Worm (Caenorhabditis elegans): ENCODE results near the gene emb-30.
A peak's percentile ranks its signal among the peaks of the same experiment; 100 is the strongest.

emb-30 gene

DNA sequence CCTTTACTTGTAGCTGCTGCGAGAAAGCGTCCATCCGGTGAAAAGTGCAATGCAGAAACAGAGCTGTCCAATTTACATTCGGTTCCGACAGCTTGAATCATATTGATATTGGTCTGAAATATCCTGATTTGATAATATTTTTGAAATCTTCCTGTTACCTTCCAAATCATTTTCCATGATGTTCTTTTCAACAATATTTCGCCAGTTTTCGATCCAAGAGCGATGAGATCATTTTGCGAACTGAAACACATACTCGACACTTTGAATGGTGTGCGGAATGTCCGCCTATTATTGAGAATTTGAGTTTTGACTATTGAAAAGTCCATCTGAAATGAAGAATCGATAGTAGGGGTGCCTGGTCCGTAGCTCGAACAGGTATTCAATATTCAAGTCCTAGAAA, at the start of gene emb-30:
emb-30 (minus strand) TSS at position 328 of the 400 bp plus-strand sequence.
- TF ChIP-seq ama-1 (optimal IDR thresholded peaks at IDR 0.05) (peak; percentile 4), nhr-43 (tag; optimal IDR thresholded peaks at IDR 0.05; ENCODE audit: poor library complexity, severe bottlenecking) (no peak), tbx-2 (tag; optimal IDR thresholded peaks at IDR 0.05) (no peak), elt-2 (tag; optimal IDR thresholded peaks at IDR 0.05) (peak; percentile 3)

DNA sequence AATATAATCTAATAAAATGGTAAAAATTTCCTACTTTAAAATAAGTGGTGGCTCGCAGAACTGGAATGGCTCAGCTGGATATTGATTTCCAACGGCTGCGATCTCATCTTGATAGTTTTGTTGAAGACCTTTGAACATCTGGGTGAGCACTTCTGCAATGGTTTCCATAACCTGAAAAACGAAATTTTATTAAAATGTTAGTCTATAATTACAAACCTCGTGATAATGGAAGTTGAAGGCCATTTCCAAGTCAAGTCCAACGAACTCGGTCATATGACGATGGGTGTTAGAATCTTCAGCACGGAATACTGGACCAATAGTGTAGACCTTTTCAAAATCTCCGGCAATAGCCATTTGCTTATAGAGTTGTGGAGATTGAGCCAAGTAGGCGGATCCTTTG, 48.5 kb upstream of the emb-30 start:
- TF ChIP-seq nfya-1 (tag; optimal IDR thresholded peaks at IDR 0.05; ENCODE audit: insufficient read depth) (no peak), unc-39 (tag; optimal IDR thresholded peaks at IDR 0.05) (no peak), jun-1 (tag; optimal IDR thresholded peaks at IDR 0.05) (no peak), tbx-2 (tag; optimal IDR thresholded peaks at IDR 0.05) (no peak), ztf-11 (tag; optimal IDR thresholded peaks at IDR 0.05) (no peak), daf-12 (tag; optimal IDR thresholded peaks at IDR 0.05) (no peak), elt-3 (tag; optimal IDR thresholded peaks at IDR 0.05) (no peak), nhr-67 (tag; optimal IDR thresholded peaks at IDR 0.05) (no peak), ceh-16 (tag; optimal IDR thresholded peaks at IDR 0.05) (no peak), ztf-4 (tag; optimal IDR thresholded peaks at IDR 0.05) (no peak), unc-62 (GFP tag; optimal IDR thresholded peaks at IDR 0.05) (no peak), ceh-82 (tag; optimal IDR thresholded peaks at IDR 0.05) (no peak), fkh-2 (tag; optimal IDR thresholded peaks at IDR 0.05) (no peak), lin-39 (tag; optimal IDR thresholded peaks at IDR 0.05) (no peak)

DNA sequence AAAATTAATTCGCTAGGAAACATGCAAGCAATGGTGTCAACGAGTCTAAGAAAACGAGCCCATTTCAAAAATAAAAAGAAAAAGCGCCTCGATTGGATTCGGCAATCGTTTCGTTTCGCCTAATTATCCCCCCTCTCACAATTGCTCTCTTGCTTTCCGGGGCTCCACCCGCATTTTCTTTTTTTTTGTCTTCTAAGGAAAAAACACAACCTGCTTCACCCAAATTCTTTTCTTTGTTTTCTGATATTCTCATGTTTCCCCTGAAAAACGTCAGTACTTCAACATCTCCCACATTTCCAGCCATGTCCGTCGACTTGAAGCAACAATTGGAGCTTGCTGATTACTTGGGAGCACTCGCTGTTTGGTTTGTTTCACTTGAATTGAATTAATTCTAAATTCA, 47.2 kb upstream of the emb-30 start, which contains the start of gene nlp-36:
nlp-36 (plus strand) TSS at position 301 of the 400 bp plus-strand sequence.
- TF ChIP-seq nhr-23 (tag; optimal IDR thresholded peaks at IDR 0.05) (no peak), nhr-76 (tag; optimal IDR thresholded peaks at IDR 0.05) (no peak), fkh-10 (GFP tag; optimal IDR thresholded peaks at IDR 0.05) (no peak)

DNA sequence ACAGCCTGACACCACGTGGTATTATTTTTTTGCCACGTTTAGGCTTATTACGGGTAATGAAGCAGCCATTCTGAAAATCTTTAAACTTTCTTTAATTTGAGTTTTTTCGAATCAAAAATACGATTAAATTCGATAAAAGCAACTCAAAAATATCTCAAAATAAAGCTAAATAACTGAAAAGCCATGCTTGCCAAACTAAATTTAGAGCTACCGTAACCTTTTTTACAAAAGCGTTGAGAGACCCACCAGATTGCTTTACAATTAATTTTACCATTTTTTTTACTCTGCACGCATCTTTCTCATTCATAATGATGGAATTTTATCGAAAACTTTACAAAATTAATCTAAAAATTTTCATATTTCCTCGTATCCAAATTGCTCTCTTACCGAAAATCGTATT, 46.8 kb upstream of the emb-30 start:
- TF ChIP-seq nfya-1 (tag; optimal IDR thresholded peaks at IDR 0.05; ENCODE audit: insufficient read depth) (no peak), fkh-10 (GFP tag; optimal IDR thresholded peaks at IDR 0.05) (no peak), mml-1 (tag; optimal IDR thresholded peaks at IDR 0.05) (no peak), ztf-4 (tag; optimal IDR thresholded peaks at IDR 0.05) (no peak)

DNA sequence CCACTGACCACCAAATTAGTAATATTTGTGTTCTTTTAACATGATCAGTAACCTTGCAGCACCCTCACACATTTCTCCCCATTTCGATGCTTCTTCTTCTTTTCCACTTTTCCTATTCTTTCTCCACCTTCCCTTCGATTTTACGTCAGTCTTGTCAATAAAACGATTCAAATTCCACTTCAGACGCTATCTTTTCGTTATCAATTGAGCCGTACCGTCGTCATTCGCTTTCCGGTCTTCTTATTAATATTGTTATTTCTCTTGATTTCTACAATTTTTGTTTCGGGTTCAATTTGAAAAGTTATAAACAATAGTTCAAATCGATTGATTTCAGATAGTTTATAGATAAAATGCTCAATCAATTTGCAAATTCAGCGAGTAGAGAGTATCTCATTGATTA, 46.2 kb upstream of the emb-30 start:
- TF ChIP-seq fos-1 (tag; optimal IDR thresholded peaks at IDR 0.05): no peak
- TF ChIP-seq ceh-28 (tag; optimal IDR thresholded peaks at IDR 0.05): peak; percentile 7
- TF ChIP-seq aly-2 (tag; optimal IDR thresholded peaks at IDR 0.05): no peak
- no peak for TF ChIP-seq nhr-67 (tag; optimal IDR thresholded peaks at IDR 0.05)
- no peak for TF ChIP-seq ceh-82 (tag; optimal IDR thresholded peaks at IDR 0.05)
- no peak for TF ChIP-seq lsy-12 (tag; optimal IDR thresholded peaks at IDR 0.05)
- TF ChIP-seq elt-2 (tag; optimal IDR thresholded peaks at IDR 0.05): peak; percentile 81
- TF ChIP-seq nhr-23 (tag; optimal IDR thresholded peaks at IDR 0.05): no peak
- TF ChIP-seq nhr-28 (tag; optimal IDR thresholded peaks at IDR 0.05): no peak
- TF ChIP-seq pha-4 (tag; optimal IDR thresholded peaks at IDR 0.05): peak; percentile 72
- no peak for TF ChIP-seq elt-1 (tag; optimal IDR thresholded peaks at IDR 0.05)
- TF ChIP-seq skn-1 (tag; optimal IDR thresholded peaks at IDR 0.05): no peak
- no peak for TF ChIP-seq nfya-1 (tag; optimal IDR thresholded peaks at IDR 0.05; ENCODE audit: insufficient read depth)
- TF ChIP-seq pqm-1 (tag; optimal IDR thresholded peaks at IDR 0.05): peak; percentile 87
- TF ChIP-seq nhr-77 (tag; optimal IDR thresholded peaks at IDR 0.05): no peak
- TF ChIP-seq ztf-4 (tag; optimal IDR thresholded peaks at IDR 0.05): no peak
- TF ChIP-seq jun-1 (tag; optimal IDR thresholded peaks at IDR 0.05): peak; percentile 10

DNA sequence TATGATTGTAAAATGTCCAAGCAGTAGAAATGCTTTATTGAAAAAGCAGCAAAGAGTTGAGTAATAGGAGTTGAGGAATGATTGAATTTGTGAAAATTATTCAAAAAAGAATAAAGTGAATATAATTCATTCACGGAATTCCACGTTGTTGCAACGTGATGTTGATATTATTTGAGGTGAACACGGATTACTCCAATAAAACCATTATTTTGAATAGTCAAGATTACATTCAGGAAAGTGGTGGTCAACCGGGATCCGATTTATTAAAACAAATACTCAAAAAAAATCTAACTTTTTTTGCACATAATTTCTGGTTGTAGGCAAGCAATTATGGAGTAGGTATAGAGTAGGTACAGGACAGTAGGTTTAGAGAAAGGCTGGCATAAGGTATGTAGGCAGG, 44.1 kb upstream of the emb-30 start, which contains the start of gene bre-3:
bre-3 (minus strand) TSS at position 101 of the 400 bp plus-strand sequence.
- TF ChIP-seq daf-12 (tag; optimal IDR thresholded peaks at IDR 0.05): no peak
- TF ChIP-seq ceh-82 (tag; optimal IDR thresholded peaks at IDR 0.05): no peak
- no peak for TF ChIP-seq sea-2 (GFP tag; optimal IDR thresholded peaks at IDR 0.05)
- no peak for TF ChIP-seq egl-27 (tag; optimal IDR thresholded peaks at IDR 0.05)
- no peak for TF ChIP-seq fkh-10 (GFP tag; optimal IDR thresholded peaks at IDR 0.05)
- TF ChIP-seq ztf-11 (tag; optimal IDR thresholded peaks at IDR 0.05): no peak
- no peak for TF ChIP-seq ceh-9 (tag; optimal IDR thresholded peaks at IDR 0.05)
- TF ChIP-seq ceh-16 (tag; optimal IDR thresholded peaks at IDR 0.05): no peak
- no peak for TF ChIP-seq fos-1 (tag; optimal IDR thresholded peaks at IDR 0.05)
- TF ChIP-seq lin-15B (tag; optimal IDR thresholded peaks at IDR 0.05): no peak
- no peak for TF ChIP-seq mdl-1 (tag; optimal IDR thresholded peaks at IDR 0.05)
- no peak for TF ChIP-seq nhr-77 (tag; optimal IDR thresholded peaks at IDR 0.05)
- TF ChIP-seq eor-1 (tag; optimal IDR thresholded peaks at IDR 0.05): no peak
- TF ChIP-seq nfya-1 (tag; optimal IDR thresholded peaks at IDR 0.05; ENCODE audit: insufficient read depth): no peak
